Worm (Caenorhabditis elegans): ENCODE data around the gene Y73B3B.1.
"Not testable (repeated sequence)": the region's sequence is repeated elsewhere in the genome, so short reads cannot be mapped to it uniquely, and the experiment has no call there.

DNA sequence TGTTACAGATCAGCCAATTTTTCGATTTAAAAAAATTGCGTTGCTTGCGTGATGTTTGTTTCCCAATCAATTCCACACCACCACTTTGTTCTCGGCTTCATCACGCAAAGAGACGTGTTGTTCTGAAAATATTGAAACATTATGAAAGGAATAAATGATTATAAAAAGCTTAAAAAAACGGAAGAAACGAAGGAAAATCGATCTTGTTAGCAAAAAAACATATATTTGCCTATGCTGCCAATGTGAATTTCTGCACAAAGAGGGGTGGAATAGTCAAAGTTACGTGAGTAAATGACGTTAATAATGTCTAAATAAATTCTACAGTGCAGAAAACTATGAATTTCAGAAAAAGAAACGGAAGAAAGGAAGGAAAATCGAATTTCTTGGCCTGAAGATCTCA is 28.0 kb upstream of the Y73B3B.1 start, which contains the start of gene AC8.10:
- TF ChIP-seq ama-1 (optimal IDR thresholded peaks at IDR 0.05); ceh-9 (tag; optimal IDR thresholded peaks at IDR 0.05); pqm-1 (tag; optimal IDR thresholded peaks at IDR 0.05); pax-1 (tag; optimal IDR thresholded peaks at IDR 0.05): not testable (repeated sequence)
